Worm (Caenorhabditis elegans) whole organism, dauer: ENCODE data around the gene F38B2.3.

Experiments
- unc-62 ChIP-seq: sonication (generic microtip); optimal IDR thresholded peaks from 2 replicates; lab custom pipeline; 2017; ENCODE audit warnings: missing biosample characterization, missing genetic modification reagents, missing genetic modification characterization

The F38B2.3 gene

ce11 chrX:11286246-11286645 lies at the start of gene F38B2.3:
Gene F38B2.3 (minus strand): TSS chrX:11286346.
- TF ChIP-seq unc-62 (GFP tag; lab: Kevin White, UChicago) = no peak

- no peak for TF ChIP-seq unc-62 (GFP tag; lab: Kevin White, UChicago)
Measured at ce11 chrX:11329424-11329823, 43.3 kb upstream of the F38B2.3 start, which contains the start of gene npr-9. Gene npr-9 (plus strand): TSS chrX:11329724.

ce11 chrX:11328710-11329109 lies 42.6 kb upstream of the F38B2.3 start:
- TF ChIP-seq unc-62 (GFP tag; lab: Kevin White, UChicago) = no peak

ce11 chrX:11326827-11327226 lies 40.7 kb upstream of the F38B2.3 start, which contains the start of gene ZK455.5:
Gene ZK455.5 (minus strand): TSS chrX:11326927.
- TF ChIP-seq unc-62 (GFP tag; lab: Kevin White, UChicago) = no peak

- TF ChIP-seq unc-62 (GFP tag; lab: Kevin White, UChicago) = no peak
Measured at ce11 chrX:11324240-11324639, 38.1 kb upstream of the F38B2.3 start, which contains the start of gene asm-2. Gene asm-2 (minus strand): TSS chrX:11324251.

- TF ChIP-seq unc-62 (GFP tag; lab: Kevin White, UChicago) = no peak
Measured at ce11 chrX:11323225-11323624, 37.1 kb upstream of the F38B2.3 start.

ce11 chrX:11317939-11318338 lies 31.8 kb upstream of the F38B2.3 start, which contains the start of gene hizr-1:
Gene hizr-1 (plus strand): TSS chrX:11318278.
- no peak for TF ChIP-seq unc-62 (GFP tag; lab: Kevin White, UChicago)

ce11 chrX:11316750-11317149 lies 30.6 kb upstream of the F38B2.3 start, which contains the start of gene nlp-57:
Gene nlp-57 (plus strand): TSS chrX:11317050.
- no peak for TF ChIP-seq unc-62 (GFP tag; lab: Kevin White, UChicago)

- TF ChIP-seq unc-62 (GFP tag; lab: Kevin White, UChicago) = no peak
Measured at ce11 chrX:11315392-11315791, 29.2 kb upstream of the F38B2.3 start, which contains the start of gene F08G12.11. Gene F08G12.11 (minus strand): TSS chrX:11315572.

ce11 chrX:11310285-11310838 lies 24.2 kb upstream of the F38B2.3 start, which contains the start of gene F08G12.5:
Gene F08G12.5 (minus strand): TSS chrX:11310285.
- no peak for TF ChIP-seq unc-62 (GFP tag; lab: Kevin White, UChicago)

- no peak for TF ChIP-seq unc-62 (GFP tag; lab: Kevin White, UChicago)
Measured at ce11 chrX:11307056-11307455, 20.9 kb upstream of the F38B2.3 start, which contains the start of gene vhl-1. Gene vhl-1 (plus strand): TSS chrX:11307356.

ce11 chrX:11305773-11306172 lies 19.6 kb upstream of the F38B2.3 start, which contains the start of gene F08G12.1:
Gene F08G12.1 (minus strand): TSS chrX:11305873.
- TF ChIP-seq unc-62 (GFP tag; lab: Kevin White, UChicago) = no peak

- TF ChIP-seq unc-62 (GFP tag; lab: Kevin White, UChicago) = no peak
Measured at ce11 chrX:11299642-11300307, 13.6 kb upstream of the F38B2.3 start, which contains the start of the genes snrp-40.1 and F08G12.3. Gene snrp-40.1 (minus strand): TSS chrX:11299784. Gene F08G12.3 (plus strand): TSS chrX:11300257.

ce11 chrX:11296683-11297365 lies 10.7 kb upstream of the F38B2.3 start, which contains the start of gene inx-2:
Gene inx-2 (minus strand): TSS chrX:11296733.
- no peak for TF ChIP-seq unc-62 (GFP tag; lab: Kevin White, UChicago)

- no peak for TF ChIP-seq unc-62 (GFP tag; lab: Kevin White, UChicago)
Measured at ce11 chrX:11290528-11290927, 4.4 kb upstream of the F38B2.3 start.

- no peak for TF ChIP-seq unc-62 (GFP tag; lab: Kevin White, UChicago)
Measured at ce11 chrX:11289925-11290324, 3.8 kb upstream of the F38B2.3 start.
